Fruit fly (Drosophila melanogaster) whole organism, wandering third instar larva: Measurements from ENCODE around the gene CG33523.

Experiments used
- CG9705 ChIP-seq: fragments of 200-800 bp; sonication (Bioruptor generic); optimal IDR thresholded peaks from 2 replicates; lab custom pipeline; 2018; ENCODE audit warnings: missing biosample characterization, mild to moderate bottlenecking, missing genetic modification characterization
- CrebA ChIP-seq: fragments of 200-800 bp; sonication (Bioruptor generic); optimal IDR thresholded peaks from 2 replicates; lab custom pipeline; 2016; ENCODE audit warnings: missing biosample characterization, mild to moderate bottlenecking, missing genetic modification characterization, borderline replicate concordance
- Hr78 ChIP-seq: fragments of >200 bp; optimal IDR thresholded peaks from 2 replicates; lab custom pipeline; 2017; ENCODE audit warnings: missing biosample characterization, missing genetic modification characterization
- Jra ChIP-seq: sonication (Bioruptor generic); optimal IDR thresholded peaks from 2 replicates; lab custom pipeline; 2016; ENCODE audit warnings: missing biosample characterization, missing genetic modification characterization
- Myc ChIP-seq: fragments of >200 bp; optimal IDR thresholded peaks from 2 replicates; lab custom pipeline; 2017
- OdsH ChIP-seq: fragments of 200-800 bp; sonication (Bioruptor generic); optimal IDR thresholded peaks from 2 replicates; lab custom pipeline; 2016; ENCODE audit warnings: missing biosample characterization, mild to moderate bottlenecking, missing genetic modification characterization
- fru ChIP-seq: fragments of 200-800 bp; sonication (Bioruptor generic); optimal IDR thresholded peaks from 3 replicates; lab custom pipeline; 2016; ENCODE audit warnings: missing biosample characterization, mild to moderate bottlenecking, missing genetic modification characterization
- h ChIP-seq: fragments of 200-800 bp; sonication (Bioruptor generic); optimal IDR thresholded peaks from 3 replicates; lab custom pipeline; 2016; ENCODE audit warnings: missing biosample characterization, mild to moderate bottlenecking, missing genetic modification characterization
- tai ChIP-seq: sonication (Bioruptor generic); optimal IDR thresholded peaks from 2 replicates; lab custom pipeline; 2016; ENCODE audit warnings: missing biosample characterization, missing genetic modification characterization
- usp ChIP-seq: fragments of >200 bp; optimal IDR thresholded peaks from 2 replicates; lab custom pipeline; 2017; ENCODE audit warnings: missing biosample characterization, missing genetic modification characterization

dm6 chr3L:5926015-5926988 is 2.6 kb downstream of the CG33523 start:
- TF ChIP-seq tai (no peak), usp (no peak), CrebA (GFP tag; lab: Kevin White, UChicago) (no peak), Myc (no peak), Hr78 (GFP tag; lab: Kevin White, UChicago) (no peak), h (GFP tag; lab: Kevin White, UChicago) (peak; percentile 31), fru (GFP tag; lab: Kevin White, UChicago) (no peak), OdsH (peak; percentile 19), Jra (GFP tag; lab: Kevin White, UChicago) (no peak), CG9705 (GFP tag; lab: Kevin White, UChicago) (no peak)
